Worm (Caenorhabditis elegans) whole organism, young adult: ENCODE results near the gene F36H5.8.

Experiments used
- ccch-3 ChIP-seq: fragments of 200-800 bp; sonication (Bioruptor generic); optimal IDR thresholded peaks from 2 replicates; lab custom pipeline; 2018; ENCODE audit warnings: mild to moderate bottlenecking, missing genetic modification characterization, missing compliant biosample characterization
- lin-35 ChIP-seq, 3 experiments: fragments of 150-350 bp in 2 of 3; sonication (generic microtip) in 1 of 3; optimal IDR thresholded peaks; 2 replicates each; lab custom pipeline; 2014 to 2018; ENCODE audit warnings: missing biosample characterization in 3 of 3, missing genetic modification characterization in 3 of 3, missing genetic modification reagents in 3 of 3
- lsl-1 ChIP-seq: fragments of 200-800 bp; sonication (Bioruptor generic); optimal IDR thresholded peaks from 2 replicates; lab custom pipeline; 2018; ENCODE audit warnings: mild to moderate bottlenecking, missing genetic modification characterization, moderate library complexity, missing compliant biosample characterization
- madf-6 ChIP-seq: fragments of 200-800 bp; sonication (Bioruptor generic); IDR thresholded peaks from 2 replicates; pipeline ENCODE4 v1.3.6; 2022; ENCODE audit warnings: missing genetic modification reagents, missing genetic modification characterization, missing compliant biosample characterization
- snpc-4 ChIP-seq, 5 experiments: fragments of 150-350 bp in 1 of 5; sonication (generic microtip) in 4 of 5; optimal IDR thresholded peaks; 2 replicates each; lab custom pipeline; 2014 to 2018; ENCODE audit warnings: missing genetic modification characterization in 5 of 5, missing biosample characterization in 3 of 5, antibody characterized with exemption in 2 of 5, mild to moderate bottlenecking in 2 of 5, missing compliant biosample characterization in 2 of 5, missing genotype in 2 of 5, moderate library complexity in 2 of 5, missing genetic modification reagents in 1 of 5
- unc-62 ChIP-seq: fragments of 150-350 bp; optimal IDR thresholded peaks from 2 replicates; lab custom pipeline; 2014; ENCODE audit warnings: missing biosample characterization, missing genetic modification reagents, missing genetic modification characterization

DNA sequence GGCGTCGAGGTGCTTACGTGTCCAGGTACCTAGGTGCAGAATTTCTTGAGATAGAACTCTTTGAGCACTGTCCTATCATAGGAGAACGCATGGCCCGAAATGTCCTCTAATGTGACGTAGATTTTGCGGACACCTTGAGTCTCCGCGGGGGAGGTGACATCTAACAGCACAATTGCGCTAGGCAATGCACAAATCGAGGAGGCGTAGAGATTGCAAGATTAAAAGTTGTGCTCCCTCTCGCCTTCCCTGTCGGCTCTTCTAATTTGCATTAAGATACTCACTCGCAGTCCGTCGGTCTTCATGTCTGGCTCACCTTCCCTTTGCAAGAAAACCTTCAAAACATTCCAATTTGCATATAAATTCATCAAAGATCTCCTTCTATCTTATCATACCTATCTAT, 9.1 kb upstream of the F36H5.8 start, which contains the start of gene F36H5.18:
- no peak for TF ChIP-seq lin-35 (GFP tag; optimal IDR thresholded peaks at IDR 0.05; lab: Kevin White, UChicago)
- no peak for TF ChIP-seq lsl-1 (GFP tag; lab: Kevin White, UChicago)
- TF ChIP-seq madf-6 (GFP tag; lab: Robert Waterston, UW): no peak
- no peak for TF ChIP-seq ccch-3
- TF ChIP-seq unc-62 (GFP tag; lab: Kevin White, UChicago): no peak
- TF ChIP-seq snpc-4 (GFP tag; optimal IDR thresholded peaks at IDR 0.05; lab: Kevin White, UChicago): no peak
- no peak for TF ChIP-seq snpc-4 (tag; optimal IDR thresholded peaks at IDR 0.05; lab: Kevin White, UChicago)
